Worm (Caenorhabditis elegans): ENCODE results near the gene F46G10.4.

- no peak for TF ChIP-seq ceh-13 (GFP tag; optimal IDR thresholded peaks at IDR 0.05)
- TF ChIP-seq F13C5.2 (tag; optimal IDR thresholded peaks at IDR 0.05): no peak
- TF ChIP-seq ama-1 (optimal IDR thresholded peaks at IDR 0.05): no peak
- TF ChIP-seq flt-1 (GFP tag; IDR thresholded peaks at IDR 0.05): no peak
- TF ChIP-seq tbx-37 (GFP tag; conservative IDR thresholded peaks at IDR 0.05): no peak
- TF ChIP-seq ceh-36 (tag; optimal IDR thresholded peaks at IDR 0.05): no peak
- TF ChIP-seq hmg-4 (GFP tag; optimal IDR thresholded peaks at IDR 0.05): no peak
- TF ChIP-seq hmbx-1 (tag; optimal IDR thresholded peaks at IDR 0.05): no peak
These were observed 8.8 kb upstream of the F46G10.4 start for ce11 chrX:13325039-13325438.

Measured in whole organism, early embryonic.